Worm (Caenorhabditis elegans) whole organism, L3 larva: Measurements from ENCODE around the gene ssup-72.

Experiments
- R02D3.7 ChIP-seq: fragments of 150-350 bp; optimal IDR thresholded peaks from 2 replicates; lab custom pipeline; 2014; ENCODE audit warnings: missing biosample characterization, missing genetic modification characterization
- ZK546.5 ChIP-seq: sonication (generic microtip); optimal IDR thresholded peaks from 2 replicates; lab custom pipeline; 2017; ENCODE audit warnings: missing biosample characterization, missing genetic modification characterization
- aly-2 ChIP-seq: fragments of 150-350 bp; optimal IDR thresholded peaks from 2 replicates; lab custom pipeline; 2014; ENCODE audit warnings: missing biosample characterization, missing genetic modification characterization
- ama-1 ChIP-seq: fragments of 150-350 bp; optimal IDR thresholded peaks from 2 replicates; lab custom pipeline; 2018
- ceh-28 ChIP-seq: fragments of 150-350 bp; optimal IDR thresholded peaks from 2 replicates; lab custom pipeline; 2014; ENCODE audit warnings: missing biosample characterization, missing genetic modification reagents, missing genetic modification characterization
- ceh-82 ChIP-seq: fragments of 150-350 bp; optimal IDR thresholded peaks from 2 replicates; lab custom pipeline; 2014; ENCODE audit warnings: missing biosample characterization, missing genetic modification characterization
- ceh-9 ChIP-seq: sonication (generic microtip); optimal IDR thresholded peaks from 2 replicates; lab custom pipeline; 2018; ENCODE audit warnings: missing biosample characterization, missing genetic modification characterization
- daf-12 ChIP-seq: fragments of 150-350 bp; optimal IDR thresholded peaks from 2 replicates; lab custom pipeline; 2014; ENCODE audit warnings: missing biosample characterization, missing genetic modification reagents, missing genetic modification characterization
- egl-27 ChIP-seq: sonication (generic microtip); optimal IDR thresholded peaks from 4 replicates; lab custom pipeline; 2017; ENCODE audit warnings: missing biosample characterization, missing genetic modification reagents, missing genetic modification characterization
- egl-5 ChIP-seq: fragments of 150-350 bp; optimal IDR thresholded peaks from 2 replicates; lab custom pipeline; 2017; ENCODE audit warnings: missing biosample characterization, missing genetic modification reagents, missing genetic modification characterization, inconsistent platforms
- elt-3 ChIP-seq, 3 experiments: fragments of 150-350 bp in 1 of 3; sonication (generic microtip) in 2 of 3; optimal IDR thresholded peaks; 2 replicates in 2 of 3; 4 replicates in 1 of 3; lab custom pipeline; 2014 to 2017; ENCODE audit warnings: missing biosample characterization in 3 of 3, missing genetic modification characterization in 3 of 3
- fkh-2 ChIP-seq: fragments of 150-350 bp; optimal IDR thresholded peaks from 2 replicates; lab custom pipeline; 2014; ENCODE audit warnings: missing biosample characterization, missing genetic modification reagents, missing genetic modification characterization
- fos-1 ChIP-seq: fragments of 150-350 bp; optimal IDR thresholded peaks from 2 replicates; lab custom pipeline; 2014; ENCODE audit warnings: missing biosample characterization, missing genetic modification characterization
- jun-1 ChIP-seq: fragments of 150-350 bp; optimal IDR thresholded peaks from 2 replicates; lab custom pipeline; 2014; ENCODE audit warnings: missing biosample characterization, missing genetic modification reagents, missing genetic modification characterization
- lin-15B ChIP-seq: fragments of 150-350 bp; optimal IDR thresholded peaks from 2 replicates; lab custom pipeline; 2014; ENCODE audit warnings: missing biosample characterization, missing genetic modification characterization
- lin-39 ChIP-seq: fragments of 150-350 bp; optimal IDR thresholded peaks from 2 replicates; lab custom pipeline; 2018; ENCODE audit warnings: missing biosample characterization, missing genetic modification reagents, missing genetic modification characterization
- lsy-12 ChIP-seq: sonication (generic microtip); optimal IDR thresholded peaks from 2 replicates; lab custom pipeline; 2016; ENCODE audit warnings: mild to moderate bottlenecking, missing genetic modification characterization, missing compliant biosample characterization
- mdl-1 ChIP-seq: fragments of 150-350 bp; optimal IDR thresholded peaks from 2 replicates; lab custom pipeline; 2014; ENCODE audit warnings: missing biosample characterization, missing genetic modification characterization
- mml-1 ChIP-seq: fragments of 150-350 bp; sonication (generic microtip); optimal IDR thresholded peaks from 3 replicates; lab custom pipeline; 2014; ENCODE audit warnings: missing biosample characterization, missing genetic modification characterization
- nfya-1 ChIP-seq: sonication (generic microtip); optimal IDR thresholded peaks from 2 replicates; lab custom pipeline; 2017; ENCODE audit warnings: missing genetic modification characterization, mild to moderate bottlenecking, missing compliant biosample characterization, antibody characterized with exemption, moderate library complexity; ENCODE audit not compliant: insufficient read depth
- nhr-12 ChIP-seq: fragments of 150-350 bp; optimal IDR thresholded peaks from 2 replicates; lab custom pipeline; 2014; ENCODE audit warnings: missing biosample characterization, missing genetic modification characterization
- nhr-25 ChIP-seq: sonication (generic microtip); optimal IDR thresholded peaks from 2 replicates; lab custom pipeline; 2017; ENCODE audit warnings: missing biosample characterization, missing genetic modification characterization
- nhr-28 ChIP-seq: fragments of 150-350 bp; optimal IDR thresholded peaks from 2 replicates; lab custom pipeline; 2014; ENCODE audit warnings: missing biosample characterization, missing genetic modification characterization
- nhr-43 ChIP-seq: sonication (generic microtip); optimal IDR thresholded peaks from 2 replicates; lab custom pipeline; 2016; ENCODE audit warnings: mild to moderate bottlenecking, missing genetic modification characterization, missing compliant biosample characterization; ENCODE audit not compliant: poor library complexity, severe bottlenecking
- nhr-67 ChIP-seq: fragments of 150-350 bp; optimal IDR thresholded peaks from 2 replicates; lab custom pipeline; 2014; ENCODE audit warnings: missing biosample characterization, missing genetic modification characterization
- nhr-76 ChIP-seq: fragments of 150-350 bp; sonication (generic microtip); optimal IDR thresholded peaks from 5 replicates; lab custom pipeline; 2014; ENCODE audit warnings: missing biosample characterization, missing genetic modification characterization
- nhr-77 ChIP-seq: fragments of 150-350 bp; optimal IDR thresholded peaks from 2 replicates; lab custom pipeline; 2014; ENCODE audit warnings: missing biosample characterization, missing genetic modification characterization
- pqm-1 ChIP-seq: fragments of 150-350 bp; optimal IDR thresholded peaks from 2 replicates; lab custom pipeline; 2017; ENCODE audit warnings: missing biosample characterization, missing genetic modification characterization, inconsistent platforms
- sea-2 ChIP-seq: fragments of 150-350 bp; sonication (generic microtip); optimal IDR thresholded peaks from 4 replicates; lab custom pipeline; 2014; ENCODE audit warnings: missing biosample characterization, missing genetic modification reagents, missing genetic modification characterization
- tbx-2 ChIP-seq: sonication (generic microtip); optimal IDR thresholded peaks from 2 replicates; lab custom pipeline; 2016; ENCODE audit warnings: mild to moderate bottlenecking, missing genetic modification characterization, missing compliant biosample characterization
- ztf-11 ChIP-seq: fragments of 150-350 bp; optimal IDR thresholded peaks from 2 replicates; lab custom pipeline; 2014; ENCODE audit warnings: missing biosample characterization, missing genetic modification characterization
- ztf-4 ChIP-seq: fragments of 150-350 bp; optimal IDR thresholded peaks from 2 replicates; lab custom pipeline; 2014; ENCODE audit warnings: missing biosample characterization, missing genetic modification characterization

Gene ssup-72

ce11 chrII:6741428-6741827 is 35.0 kb upstream of the ssup-72 start, which contains the start of gene exos-8 (continued):
- TF ChIP-seq mdl-1 (tag; lab: Kevin White, UChicago) (no peak), tbx-2 (no peak), nhr-67 (no peak), nhr-43 (tag; lab: Kevin White, UChicago) (peak; percentile 54), ceh-82 (tag; lab: Kevin White, UChicago) (no peak), nhr-12 (no peak), lin-15B (tag; lab: Kevin White, UChicago) (peak; percentile 83), nfya-1 (peak; percentile 65), jun-1 (tag; lab: Kevin White, UChicago) (no peak), aly-2 (tag; lab: Kevin White, UChicago) (no peak), egl-5 (tag; lab: Kevin White, UChicago) (peak; percentile 61)

- no peak for TF ChIP-seq nhr-12
- TF ChIP-seq nfya-1, result no peak
- TF ChIP-seq nhr-77 (tag; lab: Kevin White, UChicago), result no peak
- TF ChIP-seq ama-1 (lab: Kevin White, UChicago), result no peak
- no peak for TF ChIP-seq lin-15B (tag; lab: Kevin White, UChicago)
- no peak for TF ChIP-seq daf-12 (tag; lab: Kevin White, UChicago)
- no peak for TF ChIP-seq fos-1 (tag; lab: Kevin White, UChicago)
- no peak for TF ChIP-seq nhr-43 (tag; lab: Kevin White, UChicago)
- TF ChIP-seq jun-1 (tag; lab: Kevin White, UChicago), result no peak
- no peak for TF ChIP-seq mml-1 (tag; lab: Kevin White, UChicago)
- no peak for TF ChIP-seq ceh-9 (tag; lab: Kevin White, UChicago)
- TF ChIP-seq nhr-28 (tag; lab: Kevin White, UChicago), result no peak
- TF ChIP-seq ceh-28 (tag; lab: Kevin White, UChicago), result no peak
- no peak for TF ChIP-seq fkh-2 (tag; lab: Kevin White, UChicago)
- TF ChIP-seq lin-39 (tag; lab: Kevin White, UChicago), result no peak
- TF ChIP-seq ceh-82 (tag; lab: Kevin White, UChicago), result no peak
- TF ChIP-seq lsy-12 (tag; lab: Kevin White, UChicago), result no peak
Measured at ce11 chrII:6742614-6743013, 33.8 kb upstream of the ssup-72 start, which contains the start of gene F41G3.6. F41G3.6 (plus strand) TSS chrII:6742914.

ce11 chrII:6744648-6745047 is 31.8 kb upstream of the ssup-72 start, which contains the start of gene ins-15:
ins-15 (minus strand) TSS chrII:6744748.
- TF ChIP-seq ztf-11, result no peak
- no peak for TF ChIP-seq sea-2
- no peak for TF ChIP-seq ama-1 (lab: Kevin White, UChicago)
- no peak for TF ChIP-seq egl-27 (tag; lab: Kevin White, UChicago)
- no peak for TF ChIP-seq nhr-77 (tag; lab: Kevin White, UChicago)
- no peak for TF ChIP-seq fkh-2 (tag; lab: Kevin White, UChicago)
- TF ChIP-seq mml-1 (tag; lab: Kevin White, UChicago), result no peak
- no peak for TF ChIP-seq ceh-9 (tag; lab: Kevin White, UChicago)
- TF ChIP-seq R02D3.7 (tag; lab: Kevin White, UChicago), result no peak
- no peak for TF ChIP-seq ZK546.5
- TF ChIP-seq nhr-12, result no peak
- TF ChIP-seq egl-5 (tag; lab: Kevin White, UChicago), result no peak
- no peak for TF ChIP-seq pqm-1

- TF ChIP-seq ama-1 (lab: Kevin White, UChicago) (no peak), jun-1 (tag; lab: Kevin White, UChicago) (no peak), nhr-67 (no peak), ztf-4 (tag; lab: Kevin White, UChicago) (no peak), fos-1 (tag; lab: Kevin White, UChicago) (no peak), nhr-25 (no peak), ceh-82 (tag; lab: Kevin White, UChicago) (no peak)
- TF ChIP-seq, all 47 proteins: peak for 0
Measured at ce11 chrII:6745783-6746182, 30.6 kb upstream of the ssup-72 start, which contains the start of gene ins-14. ins-14 (minus strand) TSS chrII:6745814.

- TF ChIP-seq elt-3 (tag; optimal IDR thresholded peaks at IDR 0.05; lab: Kevin White, UChicago), result no peak
- no peak for TF ChIP-seq nhr-76
Measured at ce11 chrII:6746404-6746803, 30.0 kb upstream of the ssup-72 start, which contains the start of gene F41G3.5. F41G3.5 (plus strand) TSS chrII:6746704.
